Fruit fly (Drosophila melanogaster) whole organism, prepupa: ENCODE data around the gene CG32137.

Source experiments
- CG8632 ChIP-seq: fragments of 200-800 bp; sonication (Bioruptor generic); optimal IDR thresholded peaks from 3 replicates; lab custom pipeline; 2016; ENCODE audit warnings: missing biosample characterization, missing genetic modification characterization
- CG9139 ChIP-seq: fragments of 200-800 bp; sonication (Bioruptor generic); optimal IDR thresholded peaks from 3 replicates; lab custom pipeline; 2017; ENCODE audit warnings: missing biosample characterization, mild to moderate bottlenecking, missing genetic modification characterization
- Sox15 ChIP-seq: fragments of 200-800 bp; sonication (Bioruptor generic); optimal IDR thresholded peaks from 3 replicates; lab custom pipeline; 2016; ENCODE audit warnings: missing biosample characterization, missing genetic modification characterization
- acj6 ChIP-seq: fragments of 200-800 bp; sonication (Bioruptor generic); optimal IDR thresholded peaks from 3 replicates; lab custom pipeline; 2016; ENCODE audit warnings: missing biosample characterization, missing genetic modification characterization
- net ChIP-seq: fragments of 200-800 bp; sonication (Bioruptor generic); optimal IDR thresholded peaks from 3 replicates; lab custom pipeline; 2016; ENCODE audit warnings: missing biosample characterization, missing genetic modification characterization

dm6 chr3L:13928769-13929594, 10.1 kb upstream of the CG32137 start, which contains the start of the genes CG8833 and DCTN1-p150:
- no peak for TF ChIP-seq net (GFP tag; lab: Kevin White, UChicago)
- TF ChIP-seq acj6, result no peak
- TF ChIP-seq CG9139, result no peak
- TF ChIP-seq CG8632 (GFP tag; lab: Kevin White, UChicago), result no peak
- TF ChIP-seq Sox15 (GFP tag; lab: Kevin White, UChicago), result peak; percentile 15
